Worm (Caenorhabditis elegans): Measurements from ENCODE around the gene cpsf-4.

DNA sequence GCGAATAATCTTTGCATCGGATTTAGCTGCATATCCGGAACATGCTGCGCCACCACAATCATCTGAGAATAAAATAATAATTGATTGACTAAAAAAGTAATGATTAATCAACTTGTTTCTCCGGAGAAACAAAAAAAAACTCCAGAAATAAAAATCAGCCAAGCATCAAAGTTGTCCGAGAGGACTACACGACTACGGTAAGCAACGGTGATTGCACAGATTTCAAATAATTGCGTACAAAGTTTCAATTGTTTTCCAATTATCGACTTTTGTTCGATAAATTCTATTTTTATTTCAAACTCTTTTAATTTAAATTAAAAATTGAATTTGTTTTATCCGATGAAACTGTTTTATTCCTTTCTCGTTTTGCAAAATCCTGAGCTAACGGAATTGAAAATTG, at the start of gene cpsf-4:
- TF ChIP-seq ztf-11 (tag; optimal IDR thresholded peaks at IDR 0.05) = no peak
- no peak for TF ChIP-seq nhr-19 (GFP tag; conservative IDR thresholded peaks at IDR 0.05)
- TF ChIP-seq lin-13 (GFP tag; optimal IDR thresholded peaks at IDR 0.05) = no peak
- no peak for TF ChIP-seq hlh-17 (GFP tag; optimal IDR thresholded peaks at IDR 0.05; ENCODE audit: borderline replicate concordance)
- no peak for TF ChIP-seq blmp-1 (tag; optimal IDR thresholded peaks at IDR 0.05)
- no peak for TF ChIP-seq egl-13 (tag; optimal IDR thresholded peaks at IDR 0.05)
- TF ChIP-seq sox-4 (tag; optimal IDR thresholded peaks at IDR 0.05) = no peak
- TF ChIP-seq dsc-1 (tag; optimal IDR thresholded peaks at IDR 0.05) = no peak
- TF ChIP-seq elt-3 (tag; optimal IDR thresholded peaks at IDR 0.05) = no peak
- TF ChIP-seq isw-1 (GFP tag; IDR thresholded peaks at IDR 0.05) = no peak
- TF ChIP-seq sptf-1 (tag; optimal IDR thresholded peaks at IDR 0.05) = no peak
- no peak for TF ChIP-seq xbp-1 (tag; optimal IDR thresholded peaks at IDR 0.05)
- TF ChIP-seq lin-39 (tag; optimal IDR thresholded peaks at IDR 0.05) = no peak
- TF ChIP-seq snpc-4 (tag; optimal IDR thresholded peaks at IDR 0.05) = no peak
